Fruit fly (Drosophila melanogaster) Kc167 (cell line): ENCODE data around the gene Cow.

ENCODE experiments used
- Sin3A ChIP-seq: fragments of >200 bp; optimal IDR thresholded peaks from 2 replicates; lab custom pipeline; 2018; ENCODE audit warnings: missing external identifiers
- h ChIP-seq: fragments of >200 bp; optimal IDR thresholded peaks from 3 replicates; lab custom pipeline; 2018; ENCODE audit warnings: missing external identifiers
- psq ChIP-seq: fragments of >200 bp; optimal IDR thresholded peaks from 2 replicates; lab custom pipeline; 2017; ENCODE audit warnings: missing external identifiers

DNA sequence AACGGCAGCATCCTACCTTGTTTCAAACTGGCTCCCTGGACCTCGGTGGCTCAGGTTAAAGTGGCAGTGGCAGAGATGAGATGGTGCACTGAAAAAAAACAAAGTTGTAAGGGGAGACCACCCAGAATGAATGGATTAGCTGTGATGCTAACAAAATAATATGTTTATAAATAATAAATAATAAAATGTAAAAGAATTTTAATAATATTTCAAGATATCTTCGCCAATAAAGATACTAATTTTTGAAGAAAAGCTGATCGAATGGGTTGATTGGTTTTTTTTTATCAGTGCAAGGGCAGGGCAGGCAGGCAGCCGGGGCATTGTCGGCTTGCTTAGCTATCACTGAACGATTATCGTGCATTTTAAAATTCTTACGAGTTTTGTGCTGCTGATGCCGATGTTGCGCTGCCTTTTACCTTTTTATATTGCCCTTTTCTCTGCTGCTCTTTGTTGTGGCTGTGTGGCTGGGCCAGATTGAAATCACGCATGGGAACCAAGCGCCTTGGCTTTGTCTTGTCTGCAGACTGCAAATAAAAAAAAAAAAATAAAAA is 36.6 kb upstream of the Cow start:
- TF ChIP-seq h (lab: Kevin White, UChicago) (no peak), psq (lab: Kevin White, UChicago) (no peak), Sin3A (no peak)
